Worm (Caenorhabditis elegans) whole organism, late embryonic: ENCODE data around the gene C23H3.2.

Experiments
- C08G9.2 ChIP-seq: sonication (generic microtip); optimal IDR thresholded peaks from 2 replicates; lab custom pipeline; 2016; ENCODE audit warnings: mild to moderate bottlenecking, missing genetic modification characterization, moderate library complexity, missing compliant biosample characterization
- F13H6.1 ChIP-seq: sonication (generic microtip); optimal IDR thresholded peaks from 2 replicates; lab custom pipeline; 2016; ENCODE audit warnings: missing genetic modification characterization, missing compliant biosample characterization
- ahr-1 ChIP-seq: sonication (generic microtip); optimal IDR thresholded peaks from 2 replicates; lab custom pipeline; 2016; ENCODE audit warnings: missing genetic modification characterization, missing compliant biosample characterization
- ceh-19 ChIP-seq: fragments of 200-800 bp; sonication (Bioruptor generic); optimal IDR thresholded peaks from 2 replicates; lab custom pipeline; 2018; ENCODE audit warnings: mild to moderate bottlenecking, missing genetic modification characterization, missing compliant biosample characterization
- ceh-24 ChIP-seq: sonication (generic microtip); optimal IDR thresholded peaks from 2 replicates; lab custom pipeline; 2016; ENCODE audit warnings: mild to moderate bottlenecking, missing genetic modification characterization, missing compliant biosample characterization
- ceh-30 ChIP-seq: fragments of 150-350 bp; optimal IDR thresholded peaks from 2 replicates; lab custom pipeline; 2014; ENCODE audit warnings: missing biosample characterization, missing genetic modification characterization
- ceh-6 ChIP-seq: fragments of 200-800 bp; sonication (Bioruptor generic); optimal IDR thresholded peaks from 2 replicates; lab custom pipeline; 2018; ENCODE audit warnings: mild to moderate bottlenecking, missing genetic modification characterization, missing compliant biosample characterization
- ceh-9 ChIP-seq: sonication (generic microtip); optimal IDR thresholded peaks from 2 replicates; lab custom pipeline; 2016; ENCODE audit warnings: mild to moderate bottlenecking, missing genetic modification characterization, inconsistent platforms, missing compliant biosample characterization
- elt-2 ChIP-seq: sonication (generic microtip); optimal IDR thresholded peaks from 2 replicates; lab custom pipeline; 2016; ENCODE audit warnings: missing genetic modification reagents, missing genetic modification characterization, missing compliant biosample characterization
- ets-4 ChIP-seq: sonication (generic microtip); optimal IDR thresholded peaks from 2 replicates; lab custom pipeline; 2016; ENCODE audit warnings: missing genetic modification characterization, missing compliant biosample characterization
- fax-1 ChIP-seq: sonication (generic microtip); optimal IDR thresholded peaks from 2 replicates; lab custom pipeline; 2016; ENCODE audit warnings: missing genotype, missing genetic modification characterization, missing compliant biosample characterization
- gmeb-2 ChIP-seq: sonication (generic microtip); optimal IDR thresholded peaks from 2 replicates; lab custom pipeline; 2016; ENCODE audit warnings: missing genetic modification characterization, inconsistent platforms, missing compliant biosample characterization
- hlh-15 ChIP-seq: sonication (generic microtip); optimal IDR thresholded peaks from 2 replicates; lab custom pipeline; 2016; ENCODE audit warnings: missing genetic modification characterization, missing compliant biosample characterization
- hlh-30 ChIP-seq: sonication (generic microtip); optimal IDR thresholded peaks from 2 replicates; lab custom pipeline; 2017; ENCODE audit warnings: antibody characterized with exemption, missing genetic modification characterization, missing compliant biosample characterization; ENCODE audit not compliant: insufficient read depth
- hlh-8 ChIP-seq: sonication (generic microtip); optimal IDR thresholded peaks from 2 replicates; lab custom pipeline; 2016; ENCODE audit warnings: missing genotype, missing genetic modification characterization, missing compliant biosample characterization
- lin-11 ChIP-seq: fragments of 200-800 bp; sonication (Bioruptor generic); optimal IDR thresholded peaks from 2 replicates; lab custom pipeline; 2018; ENCODE audit warnings: mild to moderate bottlenecking, missing genetic modification characterization, missing compliant biosample characterization
- madf-2 ChIP-seq: sonication (generic microtip); optimal IDR thresholded peaks from 2 replicates; lab custom pipeline; 2017; ENCODE audit warnings: missing genetic modification characterization, missing compliant biosample characterization
- nfya-1 ChIP-seq: sonication (generic microtip); optimal IDR thresholded peaks from 2 replicates; lab custom pipeline; 2017; ENCODE audit warnings: missing genetic modification characterization, mild to moderate bottlenecking, missing compliant biosample characterization, antibody characterized with exemption, moderate library complexity
- pax-1 ChIP-seq: fragments of 150-350 bp; optimal IDR thresholded peaks from 2 replicates; lab custom pipeline; 2014; ENCODE audit warnings: missing biosample characterization, missing genetic modification characterization
- pha-2 ChIP-seq: sonication (generic microtip); optimal IDR thresholded peaks from 2 replicates; lab custom pipeline; 2017; ENCODE audit warnings: mild to moderate bottlenecking, missing genetic modification characterization, missing compliant biosample characterization
- rnt-1 ChIP-seq: sonication (generic microtip); optimal IDR thresholded peaks from 2 replicates; lab custom pipeline; 2016; ENCODE audit warnings: missing genetic modification characterization, missing compliant biosample characterization
- sdc-2 ChIP-seq: sonication (generic microtip); optimal IDR thresholded peaks from 2 replicates; lab custom pipeline; 2016; ENCODE audit warnings: missing genotype, missing genetic modification characterization, missing compliant biosample characterization
- unc-42 ChIP-seq: sonication (generic microtip); optimal IDR thresholded peaks from 2 replicates; lab custom pipeline; 2016; ENCODE audit warnings: missing genotype, missing genetic modification characterization, missing compliant biosample characterization
- unc-55 ChIP-seq: sonication (generic microtip); optimal IDR thresholded peaks from 2 replicates; lab custom pipeline; 2017; ENCODE audit warnings: missing biosample characterization, missing genetic modification reagents, missing genetic modification characterization
- zip-5 ChIP-seq: sonication (generic microtip); optimal IDR thresholded peaks from 2 replicates; lab custom pipeline; 2016; ENCODE audit warnings: missing genetic modification characterization, missing compliant biosample characterization
- ztf-16 ChIP-seq: sonication (generic microtip); optimal IDR thresholded peaks from 2 replicates; lab custom pipeline; 2017; ENCODE audit warnings: missing genetic modification characterization, missing compliant biosample characterization

The C23H3.2 gene

DNA sequence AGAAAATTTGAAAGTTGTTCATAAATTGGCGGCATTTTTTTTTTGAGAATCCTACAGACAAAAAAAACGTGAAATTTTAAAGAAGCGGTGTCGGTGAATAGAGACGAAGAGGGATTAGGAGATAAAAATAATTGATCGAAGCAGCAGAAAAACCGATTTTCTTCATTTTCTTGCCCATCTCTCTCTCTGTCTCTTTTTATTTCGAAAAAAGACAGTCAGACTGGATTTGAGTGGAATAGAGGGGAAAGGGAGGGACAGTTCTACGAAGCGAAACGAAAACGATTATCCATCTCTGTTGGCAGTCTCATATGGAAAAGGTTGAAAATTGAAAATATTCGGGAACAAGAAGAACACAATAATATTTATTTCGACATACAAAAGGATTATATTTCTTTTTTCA, 31.5 kb upstream of the C23H3.2 start:
- TF ChIP-seq ceh-9, result no peak
- no peak for TF ChIP-seq zip-5 (tag; lab: Kevin White, UChicago)
- TF ChIP-seq pax-1, result no peak
- TF ChIP-seq ceh-6 (GFP tag; lab: Kevin White, UChicago), result no peak
- no peak for TF ChIP-seq ztf-16
- no peak for TF ChIP-seq C08G9.2 (tag; lab: Kevin White, UChicago)

DNA sequence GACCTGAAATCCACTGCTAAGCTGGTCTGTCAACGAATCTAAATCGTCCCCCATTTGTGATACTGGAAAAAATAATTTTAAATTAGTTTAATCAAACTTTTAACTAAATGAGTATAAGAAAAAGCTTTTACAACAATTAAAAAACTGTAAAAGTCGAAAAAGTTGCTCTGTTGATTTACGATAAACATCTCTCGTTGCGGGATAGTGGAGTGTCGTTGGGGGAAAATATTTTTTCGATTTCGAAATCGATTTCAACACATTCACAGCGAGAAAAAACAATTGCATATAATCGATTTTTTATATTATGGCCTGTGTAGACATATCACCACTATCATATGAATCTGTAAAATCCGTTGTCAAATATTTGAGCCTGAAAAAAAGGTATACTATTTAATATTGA, 29.6 kb upstream of the C23H3.2 start, which contains the start of the genes F23F1.5 and fbxc-54:
Gene F23F1.5, minus strand, starts transcription at position 64 of the 400 bp plus-strand sequence.
Gene fbxc-54, plus strand, starts transcription at position 199 of the 400 bp plus-strand sequence.
- TF ChIP-seq elt-2 (tag; lab: Kevin White, UChicago), result no peak

DNA sequence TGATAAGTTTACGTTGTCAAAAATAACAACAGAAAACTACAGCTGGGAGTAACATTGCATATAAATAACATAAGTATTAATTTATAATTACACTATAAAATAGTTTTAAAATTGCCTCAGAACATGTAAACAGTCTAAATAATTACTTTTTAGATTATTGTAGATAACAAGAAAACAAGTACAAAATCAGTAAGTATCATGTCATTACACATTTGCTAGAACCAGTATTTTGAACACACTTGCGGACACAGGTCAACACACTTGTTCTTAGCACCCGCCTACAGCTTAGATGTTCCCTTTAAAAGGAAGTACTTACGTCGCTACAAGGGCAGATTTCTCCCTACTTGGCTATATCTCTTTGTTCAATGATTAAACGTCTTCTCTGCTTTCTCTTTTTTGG, 27.2 kb upstream of the C23H3.2 start, which contains the start of gene F23F1.2:
Gene F23F1.2, plus strand, starts transcription at position 301 of the 400 bp plus-strand sequence.
- TF ChIP-seq ets-4 (tag; lab: Kevin White, UChicago) (no peak), ahr-1 (tag; lab: Kevin White, UChicago) (no peak), unc-42 (tag; lab: Kevin White, UChicago) (no peak), fax-1 (tag; lab: Kevin White, UChicago) (no peak), ceh-30 (tag; lab: Kevin White, UChicago) (no peak), ceh-19 (GFP tag; lab: Kevin White, UChicago) (no peak)
- TF ChIP-seq, all 69 proteins: peak for 0

DNA sequence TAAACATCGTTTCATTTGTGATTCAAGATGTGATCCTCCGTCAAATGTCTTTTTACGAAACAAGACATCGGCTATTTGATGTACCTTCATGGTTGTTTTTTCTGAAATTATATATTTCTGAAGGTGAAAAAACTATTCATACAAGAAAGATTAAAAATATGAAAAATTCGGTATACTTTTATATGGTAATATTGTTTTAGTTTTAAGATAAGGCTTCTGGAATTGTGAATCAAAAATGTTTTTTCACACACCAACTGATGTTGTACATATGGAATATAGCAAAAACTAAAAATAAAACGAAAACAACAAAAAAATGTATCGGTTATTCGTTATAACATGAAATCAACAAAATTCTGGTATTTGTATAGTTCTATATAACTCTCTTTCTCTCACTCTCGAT, 23.9 kb upstream of the C23H3.2 start, which contains the start of gene F23F1.6:
Gene F23F1.6, minus strand, starts transcription at position 101 of the 400 bp plus-strand sequence.
- TF ChIP-seq pha-2 (no peak), ceh-9 (no peak), F13H6.1 (tag; lab: Kevin White, UChicago) (no peak), hlh-15 (tag; lab: Kevin White, UChicago) (no peak)
- TF ChIP-seq, all 69 proteins: peak for 0

DNA sequence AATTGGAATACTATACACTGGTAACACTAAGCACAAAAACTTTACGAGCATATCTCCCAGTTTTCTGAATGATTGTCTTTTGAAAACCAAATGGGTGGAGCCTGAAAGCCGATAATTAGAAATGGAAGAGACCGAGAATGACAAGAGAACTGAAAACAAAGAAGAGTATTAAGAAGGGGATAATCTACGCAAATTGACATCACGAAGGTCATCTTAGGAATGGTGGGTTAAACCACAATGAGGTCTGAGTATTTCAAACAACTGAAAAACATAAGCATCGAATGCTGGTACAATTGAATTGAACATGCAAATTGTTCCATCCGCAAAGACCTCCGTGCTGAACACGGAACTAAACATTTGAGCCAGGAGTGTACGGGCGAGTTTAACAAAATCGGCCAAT, 21.7 kb upstream of the C23H3.2 start, which contains the start of gene spp-24:
Gene spp-24, minus strand, starts transcription at position 101 of the 400 bp plus-strand sequence.
- TF ChIP-seq elt-2 (tag; lab: Kevin White, UChicago) (no peak), hlh-15 (tag; lab: Kevin White, UChicago) (no peak)

DNA sequence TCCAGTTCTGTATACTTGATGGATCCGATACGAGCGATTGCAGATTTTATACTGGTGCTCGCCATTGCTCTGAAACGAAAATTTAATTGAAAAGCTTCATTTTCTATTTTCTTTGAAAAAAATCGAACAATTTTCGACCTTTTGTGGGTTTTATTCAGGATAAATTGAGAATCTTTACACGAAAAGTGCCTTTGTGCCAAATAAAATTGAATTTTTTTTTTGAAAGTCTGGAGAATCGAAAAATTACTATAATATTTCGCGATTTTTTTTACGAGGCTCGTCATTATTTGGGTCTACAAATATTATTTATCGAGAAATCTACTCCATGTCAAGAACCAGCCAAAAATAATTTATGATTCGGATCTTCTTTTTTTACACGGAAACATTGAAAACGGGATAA, 19.2 kb upstream of the C23H3.2 start, which contains the start of gene F23F1.10:
Gene F23F1.10, minus strand, starts transcription at position 69 of the 400 bp plus-strand sequence.
- TF ChIP-seq sdc-2 (tag; lab: Kevin White, UChicago), result no peak

DNA sequence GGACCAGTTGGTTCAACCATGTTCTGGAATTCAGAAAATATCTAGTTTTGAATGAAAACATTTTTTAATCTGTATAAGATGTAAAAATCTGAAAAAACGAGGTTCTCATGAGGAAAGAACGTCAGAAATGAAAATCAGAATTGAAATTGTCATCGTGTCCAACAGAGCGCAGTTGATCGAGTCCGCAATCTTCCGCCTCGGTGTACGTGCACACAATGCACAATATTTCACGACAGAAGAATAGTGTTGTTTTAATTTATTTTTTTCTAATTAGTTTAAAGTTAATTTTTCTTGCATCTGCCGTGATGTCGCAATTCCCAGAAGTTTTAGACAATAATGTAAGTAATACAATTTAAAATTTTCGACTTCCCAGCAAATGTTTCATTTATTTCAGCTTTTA, 17.5 kb upstream of the C23H3.2 start, which contains the start of gene nfyc-1:
Gene nfyc-1, plus strand, starts transcription at position 268 of the 400 bp plus-strand sequence.
- peak; percentile 76 for TF ChIP-seq unc-42 (tag; lab: Kevin White, UChicago)
- TF ChIP-seq ztf-16, result no peak
- TF ChIP-seq nfya-1 (tag; lab: Kevin White, UChicago), result peak; percentile 28
- TF ChIP-seq unc-55, result peak; percentile 36

DNA sequence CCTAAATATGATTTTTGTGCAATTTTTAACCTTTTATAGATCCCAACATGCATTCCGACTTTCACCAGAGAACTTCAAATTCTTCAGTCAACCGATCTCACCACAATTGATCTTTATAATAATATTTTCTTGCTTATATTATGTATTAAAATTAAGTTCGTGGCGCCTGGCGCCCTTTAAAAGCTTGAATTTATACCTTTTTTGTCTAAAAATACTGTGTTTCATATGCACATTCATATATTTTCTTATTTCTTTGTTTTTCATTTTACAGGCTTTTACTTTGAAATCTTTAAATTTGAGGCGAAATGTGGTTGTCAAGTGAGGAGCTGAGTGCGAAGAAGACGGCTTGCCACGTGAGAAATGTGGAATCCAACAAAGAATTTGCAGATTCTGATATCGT, 16.4 kb upstream of the C23H3.2 start, which contains the start of gene rpoa-49:
Gene rpoa-49, plus strand, starts transcription at position 301 of the 400 bp plus-strand sequence.
- TF ChIP-seq lin-11, result no peak
- no peak for TF ChIP-seq ceh-24 (tag; lab: Kevin White, UChicago)
- TF ChIP-seq ceh-30 (tag; lab: Kevin White, UChicago), result no peak
- TF ChIP-seq hlh-8 (tag; lab: Kevin White, UChicago), result no peak
- TF ChIP-seq, all 69 proteins: peak for 0

DNA sequence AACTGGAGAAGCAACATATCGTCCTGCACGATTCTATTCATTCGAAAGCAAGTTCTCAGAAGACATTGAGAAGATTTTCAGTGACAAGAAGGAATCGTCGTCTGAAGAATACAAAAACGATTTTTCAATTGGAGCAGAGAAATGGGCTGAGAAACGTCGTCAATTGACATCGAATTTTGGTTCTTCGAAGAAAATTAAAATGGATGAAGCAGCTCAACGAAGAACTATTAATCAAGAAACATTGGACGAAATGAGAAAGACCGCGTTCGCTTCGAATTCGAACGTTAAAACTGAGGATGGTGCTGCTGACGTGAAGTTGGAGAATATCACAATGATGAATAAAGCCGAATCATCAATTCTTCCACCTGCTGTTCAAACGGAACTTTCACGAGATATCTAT, 15.0 kb upstream of the C23H3.2 start, which contains the start of gene rpt-4:
Gene rpt-4, minus strand, starts transcription at position 101 of the 400 bp plus-strand sequence.
- no peak for TF ChIP-seq unc-42 (tag; lab: Kevin White, UChicago)
- no peak for TF ChIP-seq hlh-15 (tag; lab: Kevin White, UChicago)
- TF ChIP-seq ahr-1 (tag; lab: Kevin White, UChicago), result no peak
- no peak for TF ChIP-seq rnt-1 (tag; lab: Kevin White, UChicago)
- no peak for TF ChIP-seq ceh-19 (GFP tag; lab: Kevin White, UChicago)
- TF ChIP-seq gmeb-2 (tag; lab: Kevin White, UChicago), result no peak
- no peak for TF ChIP-seq madf-2 (tag; lab: Kevin White, UChicago)
- TF ChIP-seq nfya-1 (tag; lab: Kevin White, UChicago), result no peak
- no peak for TF ChIP-seq hlh-30 (tag; lab: Kevin White, UChicago)
- TF ChIP-seq ztf-16, result no peak
